Fruit fly (Drosophila melanogaster): ENCODE data around the gene CG12506.

CG12506 gene

DNA sequence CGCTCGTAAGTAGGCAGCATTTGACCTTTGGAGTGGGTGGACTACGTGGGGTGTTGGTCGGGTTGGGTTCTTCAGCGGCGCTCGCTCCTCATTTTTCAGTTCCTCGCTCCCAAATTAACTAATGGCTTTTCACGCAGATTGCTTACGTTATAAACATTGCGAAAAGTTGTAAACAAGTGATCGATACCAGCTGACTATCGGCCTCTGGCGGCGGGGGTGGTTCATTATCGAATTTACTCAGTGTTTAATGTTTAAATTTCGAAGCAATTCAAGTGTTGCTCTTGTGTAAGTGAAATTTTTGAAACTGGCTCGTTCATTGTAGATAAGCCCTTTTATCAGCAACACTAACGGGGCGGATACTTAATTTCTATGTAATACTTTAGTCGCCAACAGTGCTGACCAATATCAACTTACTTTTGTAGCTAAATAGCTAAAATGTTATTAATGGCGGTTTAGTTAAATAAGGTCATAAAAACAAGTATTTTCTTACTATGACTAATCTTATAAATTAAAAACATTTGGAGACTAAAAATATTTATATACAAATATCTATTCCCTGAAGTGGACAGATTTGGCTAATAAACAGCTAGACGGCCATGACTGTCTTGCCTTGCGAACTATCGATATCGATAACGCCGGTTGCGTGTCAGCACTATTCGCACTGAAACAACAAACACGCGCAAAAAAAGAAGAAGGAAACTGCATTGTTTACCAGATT is 46.1 kb downstream of the CG12506 start, which contains the start of the genes PGAP2 and Clp (continued):
- no peak for TF ChIP-seq Lim3 (GFP tag; IDR thresholded peaks at IDR 0.05)
- peak; percentile 64 for TF ChIP-seq Nf-YC (tag; optimal IDR thresholded peaks at IDR 0.05)
- peak; percentile 71 for TF ChIP-seq CG15696 (tag; optimal IDR thresholded peaks at IDR 0.05)
- peak; percentile 64 for TF ChIP-seq az2 (GFP tag; optimal IDR thresholded peaks at IDR 0.05)
- peak; percentile 42 for TF ChIP-seq CG5245 (GFP tag; optimal IDR thresholded peaks at IDR 0.05)
- TF ChIP-seq ara (GFP tag; IDR thresholded peaks at IDR 0.05): peak; percentile 64; the same call in 1 of the 2 replicates
- TF ChIP-seq Sox100B (GFP tag; optimal IDR thresholded peaks at IDR 0.05): no peak
- peak; percentile 77 for TF ChIP-seq Oaz (GFP tag; IDR thresholded peaks at IDR 0.05)
- TF ChIP-seq CG17359 (tag; optimal IDR thresholded peaks at IDR 0.05): peak; percentile 67
- no peak for TF ChIP-seq tll (GFP tag; optimal IDR thresholded peaks at IDR 0.05)
- TF ChIP-seq inv (GFP tag; IDR thresholded peaks at IDR 0.05; ENCODE audit: partially characterized antibody): no peak
- TF ChIP-seq mirr (GFP tag; optimal IDR thresholded peaks at IDR 0.05): peak; percentile 22
- TF ChIP-seq h (optimal IDR thresholded peaks at IDR 0.05): no peak
- TF ChIP-seq CG9932 (GFP tag; IDR thresholded peaks at IDR 0.05): peak; percentile 85
- TF ChIP-seq sqz (GFP tag; optimal IDR thresholded peaks at IDR 0.05): no peak
- TF ChIP-seq nau (GFP tag; optimal IDR thresholded peaks at IDR 0.05): no peak
- peak; percentile 16 for TF ChIP-seq org-1 (GFP tag; optimal IDR thresholded peaks at IDR 0.05)
- peak; percentile 38 for TF ChIP-seq oc (tag; optimal IDR thresholded peaks at IDR 0.05)
- TF ChIP-seq fd3F (GFP tag; optimal IDR thresholded peaks at IDR 0.05): peak; percentile 68
- peak; percentile 76 for TF ChIP-seq sug (tag; optimal IDR thresholded peaks at IDR 0.05)
- TF ChIP-seq sisA (GFP tag; IDR thresholded peaks at IDR 0.05): peak; percentile 76
- no peak for TF ChIP-seq eyg (GFP tag; optimal IDR thresholded peaks at IDR 0.05)
- TF ChIP-seq CG1024 (GFP tag; IDR thresholded peaks at IDR 0.05): peak; percentile 43; the same call in 1 of the 2 replicates
- peak; percentile 26 for TF ChIP-seq CG11723 (GFP tag; optimal IDR thresholded peaks at IDR 0.05)
- peak; percentile 71 for TF ChIP-seq CG4404 (GFP tag; IDR thresholded peaks at IDR 0.05)
- no peak for TF ChIP-seq abd-A (tag; optimal IDR thresholded peaks at IDR 0.05)
- peak; percentile 13 for TF ChIP-seq tup (GFP tag; optimal IDR thresholded peaks at IDR 0.05)
- peak; percentile 68 for TF ChIP-seq Oli (tag; optimal IDR thresholded peaks at IDR 0.05)
- TF ChIP-seq Gsc (GFP tag; IDR thresholded peaks at IDR 0.05): no peak
- no peak for TF ChIP-seq dan (GFP tag; IDR thresholded peaks at IDR 0.05)
- peak; percentile 62; the same call in 1 of the 2 replicates for TF ChIP-seq ap (GFP tag; IDR thresholded peaks at IDR 0.05)
- TF ChIP-seq Hsf (GFP tag; optimal IDR thresholded peaks at IDR 0.05): peak; percentile 72
- no peak for TF ChIP-seq Kr (GFP tag; optimal IDR thresholded peaks at IDR 0.05)
- no peak for TF ChIP-seq Jarid2 (GFP tag; optimal IDR thresholded peaks at IDR 0.05)
- TF ChIP-seq CG11093 (GFP tag; IDR thresholded peaks at IDR 0.05): peak; percentile 58; the same call in 2 of the 3 replicates
- peak; percentile 23 for TF ChIP-seq CG7987 (GFP tag; optimal IDR thresholded peaks at IDR 0.05)
- TF ChIP-seq CG12744 (GFP tag; optimal IDR thresholded peaks at IDR 0.05): peak; percentile 21
- TF ChIP-seq HLHmδ (GFP tag; optimal IDR thresholded peaks at IDR 0.05): no peak
- peak; percentile 32; the same call in 1 of the 2 replicates for TF ChIP-seq E2f2 (GFP tag; IDR thresholded peaks at IDR 0.05)
- peak; percentile 21; the same call in 1 of the 2 replicates for TF ChIP-seq CG2129 (GFP tag; IDR thresholded peaks at IDR 0.05; ENCODE audit: partially characterized antibody)
- no peak for TF ChIP-seq CG7928 (GFP tag; optimal IDR thresholded peaks at IDR 0.05)
- TF ChIP-seq trh (GFP tag; optimal IDR thresholded peaks at IDR 0.05): peak; percentile 51
- TF ChIP-seq CG18599 (GFP tag; optimal IDR thresholded peaks at IDR 0.05): peak; percentile 67
- TF ChIP-seq sd (tag; optimal IDR thresholded peaks at IDR 0.05): no peak
- TF ChIP-seq CG12236 (GFP tag; optimal IDR thresholded peaks at IDR 0.05): no peak
- no peak for TF ChIP-seq CG8359 (GFP tag; optimal IDR thresholded peaks at IDR 0.05; ENCODE audit: borderline replicate concordance)
- TF ChIP-seq HmgZ (tag; optimal IDR thresholded peaks at IDR 0.05): peak; percentile 80
- TF ChIP-seq CG7839 (tag; optimal IDR thresholded peaks at IDR 0.05): peak; percentile 81
- TF ChIP-seq CG11696 (GFP tag; IDR thresholded peaks at IDR 0.05): no peak
